Worm (Caenorhabditis elegans): ENCODE results near the gene str-64.

Gene str-64

ce11 chrV:3301898-3302297 lies 18.8 kb downstream of the str-64 start, which contains the start of gene srbc-1:
srbc-1 (minus strand) TSS chrV:3301998.
- TF ChIP-seq ets-4 (tag; optimal IDR thresholded peaks at IDR 0.05), result no peak
- TF ChIP-seq unc-3 (GFP tag; conservative IDR thresholded peaks at IDR 0.05), result no peak
- no peak for TF ChIP-seq unc-3 (tag; optimal IDR thresholded peaks at IDR 0.05)
- no peak for TF ChIP-seq syd-9 (tag; optimal IDR thresholded peaks at IDR 0.05)
- TF ChIP-seq sox-4 (tag; optimal IDR thresholded peaks at IDR 0.05), result no peak
- TF ChIP-seq hlh-8 (tag; optimal IDR thresholded peaks at IDR 0.05), result no peak
- no peak for TF ChIP-seq hlh-30 (tag; optimal IDR thresholded peaks at IDR 0.05; ENCODE audit: insufficient read depth)
- TF ChIP-seq ceh-18 (tag; optimal IDR thresholded peaks at IDR 0.05), result no peak
- TF ChIP-seq pat-9 (tag; optimal IDR thresholded peaks at IDR 0.05), result no peak
- no peak for TF ChIP-seq nhr-232 (tag; optimal IDR thresholded peaks at IDR 0.05)

- TF ChIP-seq ceh-30 (tag; optimal IDR thresholded peaks at IDR 0.05), result no peak
- TF ChIP-seq zip-5 (tag; optimal IDR thresholded peaks at IDR 0.05), result no peak
- no peak for TF ChIP-seq hlh-8 (tag; optimal IDR thresholded peaks at IDR 0.05)
- no peak for TF ChIP-seq unc-55 (GFP tag; optimal IDR thresholded peaks at IDR 0.05)
- no peak for TF ChIP-seq dve-1 (tag; optimal IDR thresholded peaks at IDR 0.05)
- TF ChIP-seq npax-4 (tag; optimal IDR thresholded peaks at IDR 0.05), result no peak
- no peak for TF ChIP-seq rnt-1 (tag; optimal IDR thresholded peaks at IDR 0.05)
- TF ChIP-seq lin-11 (tag; optimal IDR thresholded peaks at IDR 0.05), result no peak
Observed at ce11 chrV:3308169-3308568, 25.1 kb downstream of the str-64 start, which contains the start of gene srbc-3. srbc-3 (plus strand) TSS chrV:3308469.

ce11 chrV:3312067-3312666 lies 29.1 kb downstream of the str-64 start, which contains the start of gene arrd-18:
arrd-18 (minus strand) TSS chrV:3312117.
- TF ChIP-seq ceh-30 (tag; optimal IDR thresholded peaks at IDR 0.05) (no peak), tbx-2 (tag; optimal IDR thresholded peaks at IDR 0.05) (no peak), K02D7.2 (tag; optimal IDR thresholded peaks at IDR 0.05) (no peak), ceh-14 (tag; optimal IDR thresholded peaks at IDR 0.05) (peak; percentile 15)

- no peak for TF ChIP-seq pag-3 (tag; optimal IDR thresholded peaks at IDR 0.05; ENCODE audit: borderline replicate concordance)
- no peak for TF ChIP-seq unc-86 (tag; optimal IDR thresholded peaks at IDR 0.05)
- peak; percentile 8 for TF ChIP-seq pax-1 (tag; optimal IDR thresholded peaks at IDR 0.05)
Observed at ce11 chrV:3315308-3315707, 32.3 kb downstream of the str-64 start, which contains the start of gene arrd-19. arrd-19 (minus strand) TSS chrV:3315516.

- no peak for TF ChIP-seq zip-5 (tag; optimal IDR thresholded peaks at IDR 0.05)
- TF ChIP-seq unc-55 (GFP tag; optimal IDR thresholded peaks at IDR 0.05), result no peak
- no peak for TF ChIP-seq pha-4 (tag; optimal IDR thresholded peaks at IDR 0.05)
- TF ChIP-seq ref-2 (tag; optimal IDR thresholded peaks at IDR 0.05), result no peak
- TF ChIP-seq nfya-1 (tag; optimal IDR thresholded peaks at IDR 0.05), result no peak
- TF ChIP-seq unc-86 (tag; optimal IDR thresholded peaks at IDR 0.05), result no peak
- no peak for TF ChIP-seq rnt-1 (tag; optimal IDR thresholded peaks at IDR 0.05)
- no peak for TF ChIP-seq tbx-2 (tag; optimal IDR thresholded peaks at IDR 0.05)
- no peak for TF ChIP-seq ceh-22 (tag; optimal IDR thresholded peaks at IDR 0.05)
- no peak for TF ChIP-seq hlh-6 (tag; optimal IDR thresholded peaks at IDR 0.05)
- TF ChIP-seq sdc-2 (tag; optimal IDR thresholded peaks at IDR 0.05), result no peak
- no peak for TF ChIP-seq pros-1 (tag; optimal IDR thresholded peaks at IDR 0.05)
- no peak for TF ChIP-seq F13H6.1 (tag; optimal IDR thresholded peaks at IDR 0.05)
- TF ChIP-seq ahr-1 (tag; optimal IDR thresholded peaks at IDR 0.05), result no peak
- no peak for TF ChIP-seq ceh-14 (tag; optimal IDR thresholded peaks at IDR 0.05)
- no peak for TF ChIP-seq lin-11 (tag; optimal IDR thresholded peaks at IDR 0.05)
- TF ChIP-seq odd-2 (tag; optimal IDR thresholded peaks at IDR 0.05), result no peak
- TF ChIP-seq fkh-6 (tag; optimal IDR thresholded peaks at IDR 0.05), result no peak
Observed at ce11 chrV:3316108-3316507, 33.1 kb downstream of the str-64 start, which contains the start of gene F35F10.1. F35F10.1 (plus strand) TSS chrV:3316307.
